Fruit fly (Drosophila melanogaster) whole organism, pupa: Measurements from ENCODE around the gene CG6431.

Experiments
- CG10348 ChIP-seq: fragments of 200-800 bp; sonication (Bioruptor generic); IDR thresholded peaks from 2 replicates; pipeline ENCODE4 v1.3.6; 2022; ENCODE audit warnings: missing biosample characterization, missing genetic modification characterization
- CG12605 ChIP-seq: fragments of 200-800 bp; sonication (Bioruptor generic); IDR thresholded peaks from 2 replicates; pipeline ENCODE4 v1.3.6; 2022; ENCODE audit warnings: missing biosample characterization, missing genetic modification characterization
- CG13204 ChIP-seq: fragments of 200-800 bp; sonication (Bioruptor generic); optimal IDR thresholded peaks from 2 replicates; lab custom pipeline; 2018; ENCODE audit warnings: missing biosample characterization, mild to moderate bottlenecking, missing genetic modification characterization, moderate library complexity
- CG14655 ChIP-seq: fragments of 200-800 bp; sonication (Bioruptor generic); optimal IDR thresholded peaks from 3 replicates; lab custom pipeline; 2017; ENCODE audit warnings: mild to moderate bottlenecking, missing biosample characterization, missing genetic modification reagents, missing genetic modification characterization
- CG34367 ChIP-seq: fragments of 200-800 bp; sonication (Bioruptor generic); optimal IDR thresholded peaks from 2 replicates; lab custom pipeline; 2018; ENCODE audit warnings: missing biosample characterization, mild to moderate bottlenecking, missing genetic modification characterization
- CG4496 ChIP-seq: fragments of 200-800 bp; sonication (Bioruptor generic); IDR thresholded peaks from 3 replicates; pipeline ENCODE4 v1.3.6; 2022; ENCODE audit warnings: missing biosample characterization, missing genetic modification characterization
- CG8159 ChIP-seq: fragments of 200-800 bp; sonication (Bioruptor generic); optimal IDR thresholded peaks from 3 replicates; lab custom pipeline; 2018; ENCODE audit warnings: missing biosample characterization, mild to moderate bottlenecking, missing genetic modification characterization, moderate library complexity
- CG9948 ChIP-seq: fragments of 200-800 bp; sonication (Bioruptor generic); optimal IDR thresholded peaks from 2 replicates; lab custom pipeline; 2018; ENCODE audit warnings: missing biosample characterization, mild to moderate bottlenecking, missing genetic modification characterization, moderate library complexity
- Ets98B ChIP-seq: fragments of 200-800 bp; sonication (Bioruptor generic); IDR thresholded peaks from 2 replicates; pipeline ENCODE4 v1.3.6; 2022; ENCODE audit warnings: missing biosample characterization, missing genetic modification characterization
- Pif1A ChIP-seq: fragments of 200-800 bp; sonication (Bioruptor generic); optimal IDR thresholded peaks from 3 replicates; lab custom pipeline; 2016; ENCODE audit warnings: missing biosample characterization, missing genetic modification characterization
- Pif1B ChIP-seq: fragments of 200-800 bp; sonication (Bioruptor generic); optimal IDR thresholded peaks from 3 replicates; lab custom pipeline; 2016; ENCODE audit warnings: missing biosample characterization, missing genetic modification characterization
- Snoo ChIP-seq: fragments of 200-800 bp; sonication (Bioruptor generic); optimal IDR thresholded peaks from 3 replicates; lab custom pipeline; 2017; ENCODE audit warnings: missing biosample characterization, mild to moderate bottlenecking, missing genetic modification characterization, inconsistent platforms
- rn ChIP-seq: fragments of 200-800 bp; sonication (Bioruptor generic); IDR thresholded peaks from 2 replicates; pipeline ENCODE4 v1.3.6; 2022; ENCODE audit warnings: missing biosample characterization, missing genetic modification characterization

DNA sequence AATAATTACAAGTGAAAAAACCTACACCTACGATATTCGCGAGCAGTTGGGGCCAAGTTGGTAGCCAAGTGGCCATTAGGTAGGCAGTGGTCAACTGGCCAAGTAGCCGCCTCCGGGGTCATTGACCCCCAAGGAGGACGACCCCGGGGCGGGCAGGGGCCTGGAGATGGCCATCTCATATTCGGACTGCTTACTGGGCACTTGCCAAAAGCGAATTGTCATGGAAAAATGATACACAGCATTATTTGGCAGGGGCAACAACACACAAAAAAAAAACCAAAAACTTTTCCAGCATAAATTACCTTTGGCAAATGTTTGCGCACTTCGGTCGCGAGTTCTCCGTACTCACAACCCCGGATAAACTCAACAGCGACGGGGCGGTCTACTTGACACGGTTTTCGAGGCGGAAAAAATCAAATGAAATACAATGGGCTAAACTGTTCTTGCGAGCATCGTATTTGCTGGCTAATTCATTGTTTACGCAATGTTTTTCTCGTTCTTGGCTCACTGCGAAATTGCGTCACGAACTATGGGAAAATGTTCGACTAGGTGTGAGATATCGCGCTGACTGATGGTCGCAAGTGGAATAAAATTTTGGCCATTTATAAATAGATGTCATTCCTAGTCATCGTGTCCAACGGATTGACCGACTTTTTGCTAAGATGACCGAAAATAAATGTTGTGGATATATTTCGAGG lies 27.1 kb downstream of the CG6431 start:
- TF ChIP-seq rn (GFP tag; lab: Robert Waterston, UW), result no peak
- no peak for TF ChIP-seq CG8159 (tag; lab: Kevin White, UChicago)
- TF ChIP-seq CG13204 (GFP tag; lab: Kevin White, UChicago), result no peak
- TF ChIP-seq CG4496, result no peak
- no peak for TF ChIP-seq Snoo (tag; lab: Kevin White, UChicago)
- TF ChIP-seq CG12605 (GFP tag; lab: Robert Waterston, UW), result no peak
- no peak for TF ChIP-seq CG34367 (tag; lab: Kevin White, UChicago)
- TF ChIP-seq CG14655, result no peak
- no peak for TF ChIP-seq CG9948 (tag; lab: Kevin White, UChicago)
- no peak for TF ChIP-seq Ets98B (GFP tag; lab: Robert Waterston, UW)
- TF ChIP-seq Pif1B, result no peak
- TF ChIP-seq Pif1A, result no peak
- no peak for TF ChIP-seq CG10348
